Worm (Caenorhabditis elegans): ENCODE measurements around the gene nas-9.

The nas-9 gene

DNA sequence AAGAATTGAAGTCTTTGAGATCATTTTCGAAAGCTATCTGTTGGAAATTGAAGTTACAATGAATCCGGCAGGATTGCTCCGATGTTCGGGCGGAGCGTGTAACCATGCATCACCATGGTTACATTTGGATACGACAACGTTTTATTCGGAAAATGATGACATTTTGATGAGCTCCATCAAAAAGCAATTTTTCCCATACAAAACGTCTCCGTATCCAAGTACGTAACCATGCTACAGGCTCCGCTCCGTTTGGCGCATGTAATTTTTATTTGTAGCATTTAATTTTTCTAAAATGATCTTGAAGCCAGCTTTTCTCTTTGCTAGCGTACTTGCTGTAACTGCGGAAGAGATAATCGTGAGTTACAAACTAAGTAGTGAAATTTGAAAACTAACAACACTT lies 2.7 kb upstream of the nas-9 start, which contains the start of the genes cwp-2 and cwp-3:
Gene cwp-2 (minus strand): TSS at position 101 of the 400 bp plus-strand sequence.
Gene cwp-3 (plus strand): TSS at position 293 of the 400 bp plus-strand sequence.
- TF ChIP-seq sma-9 (GFP tag; optimal IDR thresholded peaks at IDR 0.05) (no peak), sma-9 (tag; optimal IDR thresholded peaks at IDR 0.05) (no peak), ztf-4 (tag; optimal IDR thresholded peaks at IDR 0.05) (no peak), peb-1 (tag; optimal IDR thresholded peaks at IDR 0.05) (no peak), elt-1 (tag; optimal IDR thresholded peaks at IDR 0.05) (no peak), lsy-2 (tag; optimal IDR thresholded peaks at IDR 0.05) (no peak), F13H6.1 (tag; optimal IDR thresholded peaks at IDR 0.05) (no peak), nhr-129 (tag; optimal IDR thresholded peaks at IDR 0.05) (no peak), nhr-25 (tag; optimal IDR thresholded peaks at IDR 0.05) (no peak), nhr-237 (tag; optimal IDR thresholded peaks at IDR 0.05) (no peak), lin-13 (GFP tag; optimal IDR thresholded peaks at IDR 0.05) (no peak), nhr-77 (tag; optimal IDR thresholded peaks at IDR 0.05) (no peak), ama-1 (optimal IDR thresholded peaks at IDR 0.05) (no peak), aly-2 (tag; optimal IDR thresholded peaks at IDR 0.05) (no peak), ztf-11 (tag; optimal IDR thresholded peaks at IDR 0.05) (no peak), skn-1 (tag; optimal IDR thresholded peaks at IDR 0.05) (no peak), snpc-4 (tag; optimal IDR thresholded peaks at IDR 0.05) (no peak), mab-5 (tag; optimal IDR thresholded peaks at IDR 0.05) (no peak)

DNA sequence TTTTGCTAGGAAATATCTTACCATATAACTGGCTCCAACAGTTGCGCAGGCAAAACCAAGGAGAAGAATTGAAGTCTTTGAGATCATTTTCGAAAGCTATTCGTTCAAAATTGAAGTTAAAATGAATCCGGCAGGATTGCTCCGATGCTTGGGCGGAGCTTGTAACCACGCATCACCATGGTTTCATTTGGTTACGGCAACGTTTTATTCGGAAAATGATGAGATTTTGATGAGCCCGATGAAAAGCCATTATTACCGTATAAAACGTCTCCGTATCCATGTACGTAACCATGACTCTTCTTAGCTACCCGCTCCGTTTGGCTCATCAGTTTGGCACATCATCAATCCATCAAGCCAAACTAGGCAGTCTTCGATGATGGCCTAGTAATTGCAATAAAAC lies 1.4 kb upstream of the nas-9 start, which contains the start of gene cwp-1:
Gene cwp-1 (minus strand): TSS at position 101 of the 400 bp plus-strand sequence.
- TF ChIP-seq ama-1 (optimal IDR thresholded peaks at IDR 0.05): no peak
- no peak for TF ChIP-seq alr-1 (tag; optimal IDR thresholded peaks at IDR 0.05)
- no peak for TF ChIP-seq skn-1 (tag; optimal IDR thresholded peaks at IDR 0.05)
- TF ChIP-seq zag-1 (tag; optimal IDR thresholded peaks at IDR 0.05): no peak
- no peak for TF ChIP-seq egl-27 (tag; optimal IDR thresholded peaks at IDR 0.05)
- TF ChIP-seq nhr-21 (tag; optimal IDR thresholded peaks at IDR 0.05): no peak

DNA sequence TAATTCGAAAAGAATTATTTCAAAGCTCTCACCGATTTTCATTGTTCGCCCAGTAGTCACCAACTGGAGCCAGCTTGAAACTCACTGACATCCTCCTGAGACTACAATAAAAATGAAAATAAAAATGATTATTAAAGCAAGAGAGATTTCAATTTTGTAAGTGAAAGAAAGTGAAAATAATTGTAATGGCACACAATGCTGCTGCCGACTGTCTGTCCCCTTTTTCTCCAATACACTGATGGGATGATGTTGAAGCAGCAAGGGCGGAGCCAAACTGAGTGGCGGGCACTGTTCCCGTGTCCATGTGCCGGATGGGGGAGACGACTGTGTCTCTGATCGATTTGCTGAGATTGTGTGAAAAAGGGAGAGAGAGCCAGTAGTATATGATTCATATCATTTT lies 5.5 kb downstream of the nas-9 start, which contains the start of gene C37H5.14:
Gene C37H5.14 (minus strand): TSS at position 101 of the 400 bp plus-strand sequence.
- TF ChIP-seq lsy-2 (tag; optimal IDR thresholded peaks at IDR 0.05) (no peak), nhr-12 (tag; optimal IDR thresholded peaks at IDR 0.05) (no peak), ceh-16 (tag; optimal IDR thresholded peaks at IDR 0.05) (no peak), nhr-25 (tag; optimal IDR thresholded peaks at IDR 0.05) (no peak), unc-62 (GFP tag; optimal IDR thresholded peaks at IDR 0.05) (no peak), dmd-4 (tag; optimal IDR thresholded peaks at IDR 0.05) (no peak), unc-39 (tag; optimal IDR thresholded peaks at IDR 0.05) (no peak), nhr-6 (tag; optimal IDR thresholded peaks at IDR 0.05) (no peak), nhr-23 (tag; optimal IDR thresholded peaks at IDR 0.05) (no peak), skn-1 (tag; optimal IDR thresholded peaks at IDR 0.05) (no peak), C34F6.9 (tag; optimal IDR thresholded peaks at IDR 0.05) (no peak), gmeb-1 (tag; optimal IDR thresholded peaks at IDR 0.05) (no peak), mab-5 (tag; optimal IDR thresholded peaks at IDR 0.05) (no peak), elt-1 (tag; optimal IDR thresholded peaks at IDR 0.05) (no peak), aly-2 (tag; optimal IDR thresholded peaks at IDR 0.05) (no peak), alr-1 (tag; optimal IDR thresholded peaks at IDR 0.05) (no peak), egl-27 (tag; optimal IDR thresholded peaks at IDR 0.05) (no peak), fos-1 (tag; optimal IDR thresholded peaks at IDR 0.05) (no peak), snpc-4 (tag; optimal IDR thresholded peaks at IDR 0.05) (no peak), mbf-1 (tag; optimal IDR thresholded peaks at IDR 0.05) (no peak)

DNA sequence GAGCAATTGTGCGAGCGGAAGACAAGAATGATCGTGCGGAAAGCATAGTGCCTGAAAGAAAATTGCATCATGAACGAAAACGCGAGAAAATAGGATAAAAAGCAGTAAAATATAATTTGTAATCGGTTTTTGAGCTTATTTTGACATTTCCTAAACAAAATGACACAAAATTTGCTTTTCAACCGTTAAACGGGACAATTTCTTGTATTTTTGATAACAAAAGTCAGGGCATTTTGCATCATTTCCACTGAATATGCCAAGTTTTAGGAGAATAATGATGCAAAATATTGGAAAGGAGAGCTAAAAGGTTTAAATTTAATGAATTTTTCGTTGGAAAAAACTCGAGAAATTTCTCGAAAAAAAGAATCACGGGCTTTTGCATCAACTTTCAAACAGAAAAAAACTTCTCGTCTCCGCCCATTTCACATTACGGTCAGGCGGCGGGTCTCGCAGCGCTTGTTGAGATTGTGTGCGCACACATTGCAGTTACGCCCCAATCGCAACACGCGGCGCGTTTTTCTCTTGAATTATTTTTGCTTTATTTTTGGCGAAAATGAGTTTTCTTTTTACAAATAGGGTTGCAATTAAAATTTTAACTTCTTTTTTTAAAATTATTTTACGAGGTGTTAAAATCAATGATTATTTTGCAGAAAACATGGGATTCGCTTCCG lies 13.0 kb downstream of the nas-9 start, which contains the start of the genes hsp-6 and C37H5.5:
Gene hsp-6 (minus strand): TSS at position 51 of the 671 bp plus-strand sequence.
Gene C37H5.5 (plus strand): TSS at position 651 of the 671 bp plus-strand sequence.
- TF ChIP-seq nhr-129 (tag; optimal IDR thresholded peaks at IDR 0.05) (peak; percentile 78), crh-2 (tag; optimal IDR thresholded peaks at IDR 0.05) (peak; percentile 88), lin-13 (GFP tag; optimal IDR thresholded peaks at IDR 0.05) (peak; percentile 80), nhr-25 (tag; optimal IDR thresholded peaks at IDR 0.05) (peak; percentile 68), C34F6.9 (tag; optimal IDR thresholded peaks at IDR 0.05) (peak; percentile 70), ceh-16 (tag; optimal IDR thresholded peaks at IDR 0.05) (peak; percentile 61), nhr-6 (tag; optimal IDR thresholded peaks at IDR 0.05) (no peak), unc-39 (tag; optimal IDR thresholded peaks at IDR 0.05) (no peak), skn-1 (tag; optimal IDR thresholded peaks at IDR 0.05) (no peak), lsy-2 (tag; optimal IDR thresholded peaks at IDR 0.05) (peak; percentile 42 to 92), nhr-23 (tag; optimal IDR thresholded peaks at IDR 0.05) (no peak), lin-11 (tag; optimal IDR thresholded peaks at IDR 0.05) (peak; percentile 89), ztf-1 (GFP tag; conservative IDR thresholded peaks at IDR 0.05) (no peak), R02D3.7 (tag; optimal IDR thresholded peaks at IDR 0.05) (no peak), unc-55 (GFP tag; optimal IDR thresholded peaks at IDR 0.05) (peak; percentile 96), sma-3 (GFP tag; optimal IDR thresholded peaks at IDR 0.05) (peak; percentile 84), gmeb-1 (tag; optimal IDR thresholded peaks at IDR 0.05) (peak; percentile 79), Y55F3AM.14 (GFP tag; optimal IDR thresholded peaks at IDR 0.05) (peak; percentile 59), sma-9 (GFP tag; optimal IDR thresholded peaks at IDR 0.05) (peak; percentile 82), sma-9 (tag; optimal IDR thresholded peaks at IDR 0.05) (no peak), zag-1 (tag; optimal IDR thresholded peaks at IDR 0.05) (peak; percentile 49), mdl-1 (tag; optimal IDR thresholded peaks at IDR 0.05) (peak in 1 of 2 experiments; percentile 10), F13H6.1 (tag; optimal IDR thresholded peaks at IDR 0.05) (peak; percentile 82), ztf-4 (tag; optimal IDR thresholded peaks at IDR 0.05) (peak; percentile 75), dmd-4 (tag; optimal IDR thresholded peaks at IDR 0.05) (no peak), nhr-237 (tag; optimal IDR thresholded peaks at IDR 0.05) (no peak), mab-5 (tag; optimal IDR thresholded peaks at IDR 0.05) (peak; percentile 39), nhr-21 (tag; optimal IDR thresholded peaks at IDR 0.05) (peak; percentile 49), fos-1 (tag; optimal IDR thresholded peaks at IDR 0.05) (peak; percentile 70), ceh-82 (tag; optimal IDR thresholded peaks at IDR 0.05) (peak; percentile 76), elt-1 (tag; optimal IDR thresholded peaks at IDR 0.05) (no peak), ztf-11 (tag; optimal IDR thresholded peaks at IDR 0.05) (no peak)

Data from whole organism, L2 larva.